Worm (Caenorhabditis elegans) whole organism, early embryonic: ENCODE data around the gene mfsd-10.

Experiments
- B0310.2 ChIP-seq: sonication (generic microtip); optimal IDR thresholded peaks from 2 replicates; lab custom pipeline; 2016; ENCODE audit warnings: mild to moderate bottlenecking, missing genetic modification characterization, missing compliant biosample characterization
- aly-1 ChIP-seq: sonication (generic microtip); optimal IDR thresholded peaks from 2 replicates; lab custom pipeline; 2016; ENCODE audit warnings: missing genetic modification characterization, missing compliant biosample characterization
- ama-1 ChIP-seq: fragments of 150-350 bp; optimal IDR thresholded peaks from 2 replicates; lab custom pipeline; 2014
- ceh-36 ChIP-seq: sonication (generic microtip); optimal IDR thresholded peaks from 2 replicates; lab custom pipeline; 2016; ENCODE audit warnings: missing genetic modification characterization, inconsistent platforms, missing compliant biosample characterization
- flt-1 ChIP-seq: fragments of 200-800 bp; sonication (Bioruptor generic); IDR thresholded peaks from 2 replicates; pipeline ENCODE4 v1.3.6; 2022; ENCODE audit warnings: missing genetic modification characterization, missing compliant biosample characterization
- hmbx-1 ChIP-seq: sonication (generic microtip); optimal IDR thresholded peaks from 2 replicates; lab custom pipeline; 2016; ENCODE audit warnings: mild to moderate bottlenecking, missing genetic modification characterization, missing compliant biosample characterization
- pes-1 ChIP-seq: fragments of 200-800 bp; sonication (Bioruptor generic); IDR thresholded peaks from 2 replicates; pipeline ENCODE4 v1.3.6; 2022; ENCODE audit warnings: missing genetic modification reagents, missing genetic modification characterization, missing compliant biosample characterization
- tbx-11 ChIP-seq: fragments of 200-800 bp; sonication (Bioruptor generic); IDR thresholded peaks from 2 replicates; pipeline ENCODE4 v1.3.6; 2022; ENCODE audit warnings: missing genetic modification characterization, missing compliant biosample characterization
- tbx-37 ChIP-seq: fragments of 200-800 bp; sonication (Bioruptor generic); conservative IDR thresholded peaks from 2 replicates; pipeline ENCODE4 v1.3.6; 2022; ENCODE audit warnings: missing genetic modification reagents, missing genetic modification characterization, missing compliant biosample characterization
- tra-4 ChIP-seq: sonication (generic microtip); optimal IDR thresholded peaks from 2 replicates; lab custom pipeline; 2017; ENCODE audit warnings: missing genetic modification characterization, missing compliant biosample characterization

ce11 chrX:17324954-17325353 is 43.5 kb downstream of the mfsd-10 start:
- TF ChIP-seq B0310.2 (tag; lab: Kevin White, UChicago) (no peak), tbx-37 (GFP tag; lab: Robert Waterston, UW) (no peak), ama-1 (no peak), pes-1 (GFP tag; lab: Robert Waterston, UW) (no peak), tra-4 (no peak), hmbx-1 (tag; lab: Kevin White, UChicago) (no peak), tbx-11 (GFP tag; lab: Robert Waterston, UW) (no peak), flt-1 (GFP tag; lab: Robert Waterston, UW) (no peak), ceh-36 (tag; lab: Kevin White, UChicago) (no peak), aly-1 (no peak)
